Worm (Caenorhabditis elegans) whole organism, early embryonic: ENCODE measurements around the gene E04F6.4.

ENCODE experiments used
- ama-1 ChIP-seq: fragments of 150-350 bp; optimal IDR thresholded peaks from 2 replicates; lab custom pipeline; 2014
- scrt-1 ChIP-seq: fragments of 200-800 bp; sonication (Bioruptor generic); IDR thresholded peaks from 2 replicates; pipeline ENCODE4 v1.3.6; 2022; ENCODE audit warnings: missing genetic modification characterization, missing compliant biosample characterization
- tra-4 ChIP-seq: sonication (generic microtip); optimal IDR thresholded peaks from 2 replicates; lab custom pipeline; 2017; ENCODE audit warnings: missing genetic modification characterization, missing compliant biosample characterization

DNA sequence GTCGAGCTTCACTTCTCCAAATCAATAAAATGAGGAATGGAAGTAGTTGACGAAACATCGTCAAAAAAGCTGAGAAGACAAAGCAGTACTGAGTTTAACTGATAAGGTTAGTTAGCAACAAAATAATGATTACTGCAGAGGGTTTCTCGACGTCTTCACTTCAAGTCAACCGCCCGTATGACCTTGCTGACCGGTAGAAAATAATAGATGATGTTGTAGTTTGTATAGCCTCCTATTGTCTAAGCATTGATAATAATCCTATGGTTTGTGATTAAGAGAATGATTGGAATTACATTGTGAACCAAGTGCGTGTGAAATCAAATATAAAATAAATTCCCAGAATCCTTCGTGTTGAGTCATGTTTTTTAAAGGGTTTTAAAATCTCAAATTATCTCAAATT, 10.1 kb downstream of the E04F6.4 start, which contains the start of gene E04F6.6:
- no peak for TF ChIP-seq ama-1 (lab: Kevin White, UChicago)
- TF ChIP-seq tra-4: no peak
- TF ChIP-seq scrt-1: no peak
